Worm (Caenorhabditis elegans) whole organism, L2 larva: ENCODE data around the gene C06E2.9.

ENCODE experiments used
- C34F6.9 ChIP-seq: fragments of 150-350 bp; optimal IDR thresholded peaks from 2 replicates; lab custom pipeline; 2014; ENCODE audit warnings: missing biosample characterization, missing genetic modification characterization
- F13H6.1 ChIP-seq: sonication (generic microtip); optimal IDR thresholded peaks from 2 replicates; lab custom pipeline; 2016; ENCODE audit warnings: missing genetic modification characterization, missing compliant biosample characterization
- R02D3.7 ChIP-seq: fragments of 150-350 bp; optimal IDR thresholded peaks from 2 replicates; lab custom pipeline; 2014; ENCODE audit warnings: missing biosample characterization, missing genetic modification characterization
- Y55F3AM.14 ChIP-seq: fragments of 200-800 bp; sonication (Bioruptor generic); optimal IDR thresholded peaks from 2 replicates; lab custom pipeline; 2018; ENCODE audit warnings: mild to moderate bottlenecking, missing genetic modification characterization, missing compliant biosample characterization
- alr-1 ChIP-seq: fragments of 150-350 bp; optimal IDR thresholded peaks from 2 replicates; lab custom pipeline; 2014; ENCODE audit warnings: missing biosample characterization, missing genetic modification characterization
- aly-2 ChIP-seq: fragments of 150-350 bp; optimal IDR thresholded peaks from 2 replicates; lab custom pipeline; 2014; ENCODE audit warnings: missing biosample characterization, missing genetic modification characterization
- ama-1 ChIP-seq: fragments of 150-350 bp; optimal IDR thresholded peaks from 2 replicates; lab custom pipeline; 2018; ENCODE audit warnings: inconsistent platforms
- blmp-1 ChIP-seq: sonication (generic microtip); optimal IDR thresholded peaks from 2 replicates; lab custom pipeline; 2017; ENCODE audit warnings: missing genetic modification characterization, mild to moderate bottlenecking, missing compliant biosample characterization, antibody characterized with exemption, moderate library complexity; ENCODE audit not compliant: insufficient read depth
- ceh-82 ChIP-seq: fragments of 150-350 bp; optimal IDR thresholded peaks from 2 replicates; lab custom pipeline; 2014; ENCODE audit warnings: missing biosample characterization, missing genetic modification characterization
- crh-2 ChIP-seq: sonication (generic microtip); optimal IDR thresholded peaks from 2 replicates; lab custom pipeline; 2017; ENCODE audit warnings: missing biosample characterization, missing genetic modification characterization
- egl-27 ChIP-seq: sonication (generic microtip); optimal IDR thresholded peaks from 3 replicates; lab custom pipeline; 2017; ENCODE audit warnings: missing biosample characterization, missing genetic modification reagents, missing genetic modification characterization
- elt-1 ChIP-seq: fragments of 150-350 bp; optimal IDR thresholded peaks from 2 replicates; lab custom pipeline; 2014; ENCODE audit warnings: missing biosample characterization, missing genetic modification characterization
- elt-3 ChIP-seq: sonication (generic microtip); optimal IDR thresholded peaks from 2 replicates; lab custom pipeline; 2017; ENCODE audit warnings: missing biosample characterization, missing genetic modification characterization
- fos-1 ChIP-seq: fragments of 150-350 bp; optimal IDR thresholded peaks from 2 replicates; lab custom pipeline; 2014; ENCODE audit warnings: missing biosample characterization, missing genetic modification characterization
- lin-11 ChIP-seq: fragments of 150-350 bp; sonication (generic microtip); optimal IDR thresholded peaks from 2 replicates; lab custom pipeline; 2014; ENCODE audit warnings: missing biosample characterization, missing genetic modification characterization, inconsistent platforms, mixed read lengths
- lin-39 ChIP-seq: fragments of 150-350 bp; optimal IDR thresholded peaks from 2 replicates; lab custom pipeline; 2014; ENCODE audit warnings: missing biosample characterization, missing genetic modification reagents, missing genetic modification characterization
- mab-5 ChIP-seq: fragments of 150-350 bp; optimal IDR thresholded peaks from 2 replicates; lab custom pipeline; 2014; ENCODE audit warnings: missing biosample characterization, missing genetic modification characterization
- mdl-1 ChIP-seq, 2 experiments: fragments of 150-350 bp in 1 of 2; sonication (generic microtip) in 1 of 2; optimal IDR thresholded peaks; 2 replicates each; lab custom pipeline; 2017; ENCODE audit warnings: missing biosample characterization in 2 of 2, missing genetic modification characterization in 2 of 2
- nhr-10 ChIP-seq: sonication (generic microtip); optimal IDR thresholded peaks from 2 replicates; lab custom pipeline; 2017; ENCODE audit warnings: missing biosample characterization, missing genetic modification characterization
- nhr-11 ChIP-seq: fragments of 150-350 bp; optimal IDR thresholded peaks from 2 replicates; lab custom pipeline; 2014; ENCODE audit warnings: missing biosample characterization, missing genetic modification characterization
- nhr-12 ChIP-seq: fragments of 150-350 bp; optimal IDR thresholded peaks from 2 replicates; lab custom pipeline; 2014; ENCODE audit warnings: missing biosample characterization, missing genetic modification characterization
- nhr-25 ChIP-seq: fragments of 150-350 bp; sonication (generic microtip); optimal IDR thresholded peaks from 3 replicates; lab custom pipeline; 2014; ENCODE audit warnings: missing biosample characterization, missing genetic modification characterization
- peb-1 ChIP-seq: fragments of 150-350 bp; optimal IDR thresholded peaks from 2 replicates; lab custom pipeline; 2014; ENCODE audit warnings: missing biosample characterization, missing genetic modification characterization
- sma-9 ChIP-seq, 2 experiments: fragments of 150-350 bp in 1 of 2; sonication (generic microtip) in 1 of 2; optimal IDR thresholded peaks; 2 replicates each; lab custom pipeline; 2014 to 2016; ENCODE audit warnings: missing genetic modification characterization in 2 of 2, mild to moderate bottlenecking in 1 of 2, missing biosample characterization in 1 of 2, missing compliant biosample characterization in 1 of 2, missing genetic modification reagents in 1 of 2, moderate library complexity in 1 of 2
- snpc-4 ChIP-seq: fragments of 150-350 bp; optimal IDR thresholded peaks from 2 replicates; lab custom pipeline; 2014; ENCODE audit warnings: missing biosample characterization, missing genetic modification characterization
- unc-39 ChIP-seq: fragments of 150-350 bp; optimal IDR thresholded peaks from 2 replicates; lab custom pipeline; 2014; ENCODE audit warnings: missing biosample characterization, missing genetic modification characterization
- unc-55 ChIP-seq: fragments of 150-350 bp; sonication (generic microtip); optimal IDR thresholded peaks from 3 replicates; lab custom pipeline; 2014; ENCODE audit warnings: missing biosample characterization, missing genetic modification reagents, missing genetic modification characterization
- unc-62 ChIP-seq: fragments of 150-350 bp; optimal IDR thresholded peaks from 2 replicates; lab custom pipeline; 2014; ENCODE audit warnings: missing biosample characterization, missing genetic modification reagents, missing genetic modification characterization
- ztf-1 ChIP-seq: fragments of 200-800 bp; sonication (Bioruptor generic); conservative IDR thresholded peaks from 2 replicates; pipeline ENCODE4 v1.3.6; 2022; ENCODE audit warnings: missing genetic modification characterization, missing compliant biosample characterization
- ztf-11 ChIP-seq: sonication (generic microtip); optimal IDR thresholded peaks from 2 replicates; lab custom pipeline; 2017; ENCODE audit warnings: missing biosample characterization, missing genetic modification characterization
- ztf-4 ChIP-seq: fragments of 150-350 bp; optimal IDR thresholded peaks from 2 replicates; lab custom pipeline; 2014; ENCODE audit warnings: missing biosample characterization, missing genetic modification characterization

C06E2.9 gene

DNA sequence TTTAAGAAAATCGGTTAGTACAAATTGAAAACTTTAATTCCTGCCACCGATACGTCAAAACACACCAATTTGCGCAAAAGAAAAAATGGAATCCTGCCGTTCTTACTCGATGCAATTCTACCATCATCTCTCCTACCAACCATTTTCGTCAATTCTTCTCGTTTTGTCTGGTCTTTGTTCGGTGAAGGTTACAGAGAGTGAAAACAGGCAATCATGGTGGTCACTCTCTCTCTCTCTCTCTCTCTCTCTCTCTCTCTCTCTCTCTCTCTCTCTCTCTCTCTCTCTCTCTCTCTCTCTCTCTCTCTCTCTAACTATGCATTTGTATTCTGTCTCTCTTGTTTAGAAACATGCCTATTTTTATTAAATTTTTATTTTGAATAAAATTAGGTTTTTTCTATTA lies 21.1 kb downstream of the C06E2.9 start:
- no peak for TF ChIP-seq ceh-82 (tag; lab: Kevin White, UChicago)
- TF ChIP-seq ztf-11 (tag; lab: Kevin White, UChicago) = no peak
- TF ChIP-seq sma-9 (GFP tag; optimal IDR thresholded peaks at IDR 0.05; lab: Kevin White, UChicago) = no peak
- no peak for TF ChIP-seq sma-9 (tag; optimal IDR thresholded peaks at IDR 0.05; lab: Kevin White, UChicago)
- no peak for TF ChIP-seq alr-1
- no peak for TF ChIP-seq Y55F3AM.14 (GFP tag; lab: Kevin White, UChicago)
- TF ChIP-seq aly-2 (tag; lab: Kevin White, UChicago) = no peak
- no peak for TF ChIP-seq ztf-4 (tag; lab: Kevin White, UChicago)
- TF ChIP-seq mdl-1 (tag; optimal IDR thresholded peaks at IDR 0.05; lab: Kevin White, UChicago) = no peak
- TF ChIP-seq nhr-25 (tag; lab: Kevin White, UChicago) = peak; percentile 59
- peak; percentile 87 for TF ChIP-seq blmp-1 (tag; lab: Kevin White, UChicago)
- no peak for TF ChIP-seq R02D3.7 (tag; lab: Kevin White, UChicago)
- no peak for TF ChIP-seq elt-3
- no peak for TF ChIP-seq peb-1 (tag; lab: Kevin White, UChicago)
- TF ChIP-seq nhr-10 (tag; lab: Kevin White, UChicago) = no peak
- no peak for TF ChIP-seq mab-5 (tag; lab: Kevin White, UChicago)
- no peak for TF ChIP-seq lin-39 (tag; lab: Kevin White, UChicago)

DNA sequence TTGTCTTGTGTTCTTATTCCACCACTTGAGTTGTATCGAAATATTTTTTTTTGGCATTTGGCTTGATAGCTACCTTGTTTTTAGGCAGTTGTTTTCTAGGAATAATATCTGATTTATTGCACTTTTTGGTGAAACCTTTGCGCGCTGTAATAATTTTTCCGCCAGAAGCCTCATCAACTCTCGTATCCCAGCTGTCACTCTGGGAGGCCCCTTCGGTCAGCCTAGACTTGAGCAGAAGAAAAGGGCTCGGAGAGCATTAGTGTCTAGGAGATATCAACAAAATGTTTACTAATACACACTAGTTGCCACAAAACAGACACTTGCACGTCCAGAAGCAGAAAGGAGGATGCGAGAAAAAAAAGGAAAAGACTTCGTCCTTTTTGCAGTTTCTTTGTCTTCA lies 27.8 kb downstream of the C06E2.9 start:
- peak; percentile 26 for TF ChIP-seq unc-55 (GFP tag; lab: Kevin White, UChicago)
- TF ChIP-seq ztf-11 (tag; lab: Kevin White, UChicago) = no peak
- TF ChIP-seq, all 48 proteins: peak for 1

DNA sequence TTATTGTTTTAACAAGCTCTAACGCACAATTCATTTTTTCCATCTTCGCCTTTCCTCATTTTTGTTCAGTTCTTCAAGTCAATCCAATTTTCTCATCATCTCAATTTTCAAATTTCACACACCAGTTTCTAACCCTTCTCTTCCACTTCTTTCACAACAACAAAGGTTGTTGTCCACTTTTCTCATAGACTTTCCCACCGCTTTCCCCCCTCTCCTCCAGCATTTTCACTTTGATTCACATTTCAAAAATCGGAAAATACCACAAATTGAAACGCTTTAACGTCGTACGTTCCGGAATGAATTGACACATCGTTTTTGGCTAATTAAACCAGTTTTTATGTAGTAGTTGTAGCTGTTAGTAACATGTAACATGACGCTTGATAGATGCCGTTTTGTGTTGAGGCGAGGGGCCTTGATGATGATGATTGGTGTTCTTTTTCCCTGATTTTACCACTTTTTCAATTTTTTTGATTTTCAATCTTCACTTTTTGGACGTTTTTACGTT lies 29.2 kb downstream of the C06E2.9 start:
- TF ChIP-seq egl-27 (tag; lab: Kevin White, UChicago) = no peak
- no peak for TF ChIP-seq ztf-4 (tag; lab: Kevin White, UChicago)
- no peak for TF ChIP-seq ztf-1 (GFP tag; lab: Robert Waterston, UW)
- TF ChIP-seq nhr-12 (tag; lab: Kevin White, UChicago) = no peak
- no peak for TF ChIP-seq ama-1
- no peak for TF ChIP-seq alr-1
- TF ChIP-seq F13H6.1 (tag; lab: Kevin White, UChicago) = no peak
- TF ChIP-seq snpc-4 (tag; lab: Kevin White, UChicago) = no peak
- TF ChIP-seq elt-1 (tag; lab: Kevin White, UChicago) = no peak
- TF ChIP-seq lin-11 (tag; lab: Kevin White, UChicago) = no peak
- no peak for TF ChIP-seq ceh-82 (tag; lab: Kevin White, UChicago)

DNA sequence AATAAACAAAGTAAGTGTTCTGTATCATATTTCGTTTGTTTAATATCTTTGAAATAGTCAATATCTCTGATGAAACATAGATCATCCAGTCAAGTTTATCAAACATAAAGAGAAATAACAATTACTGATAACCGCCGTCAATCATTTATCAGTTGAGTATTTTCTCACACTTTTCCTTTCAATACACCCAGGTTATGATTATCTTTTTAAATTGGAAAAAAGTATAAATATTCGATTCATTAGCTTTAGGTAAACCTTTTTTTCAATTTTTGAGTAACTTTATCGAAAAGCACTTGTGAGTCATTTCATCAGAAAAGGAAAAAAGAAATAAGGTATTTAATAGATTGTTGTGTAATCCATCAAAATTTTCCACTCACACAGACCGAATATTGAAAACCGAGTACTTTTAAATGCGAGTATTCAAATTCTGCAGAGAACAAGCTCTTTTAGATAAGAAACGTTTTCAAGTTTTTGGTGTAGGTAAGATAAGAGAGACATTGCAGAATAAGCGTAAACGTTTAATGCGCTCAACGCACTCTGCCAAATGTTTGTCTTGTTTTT lies 30.4 kb downstream of the C06E2.9 start:
- TF ChIP-seq fos-1 (peak; percentile 13), egl-27 (tag; lab: Kevin White, UChicago) (no peak), blmp-1 (tag; lab: Kevin White, UChicago) (peak; percentile 29)

DNA sequence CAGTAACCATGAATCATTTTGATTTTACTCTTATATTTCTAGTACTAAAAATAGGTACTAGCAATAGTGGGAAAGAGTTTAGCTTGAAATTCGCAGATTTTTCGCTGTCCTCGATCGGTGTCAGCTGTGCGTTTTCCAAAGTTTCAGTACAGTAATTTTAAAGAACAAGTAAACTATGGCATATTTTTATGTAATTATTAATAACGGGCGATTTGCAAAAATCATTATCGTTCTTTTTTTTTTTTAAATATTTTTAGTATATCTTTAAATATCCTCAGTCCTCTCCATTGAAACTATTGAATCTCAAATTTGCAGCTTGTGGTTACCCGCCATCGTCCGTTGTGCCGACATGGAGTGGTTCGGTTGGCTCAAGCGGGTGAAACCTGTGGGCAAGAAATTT lies 31.8 kb downstream of the C06E2.9 start, which contains the start of gene C13E3.1:
Gene C13E3.1 (plus strand): TSS at position 301 of the 400 bp plus-strand sequence.
- no peak for TF ChIP-seq Y55F3AM.14 (GFP tag; lab: Kevin White, UChicago)
- TF ChIP-seq lin-39 (tag; lab: Kevin White, UChicago) = no peak
- TF ChIP-seq crh-2 (tag; lab: Kevin White, UChicago) = no peak
- no peak for TF ChIP-seq nhr-11 (tag; lab: Kevin White, UChicago)
- no peak for TF ChIP-seq mab-5 (tag; lab: Kevin White, UChicago)
- no peak for TF ChIP-seq ztf-1 (GFP tag; lab: Robert Waterston, UW)
- no peak for TF ChIP-seq ama-1
- TF ChIP-seq ztf-4 (tag; lab: Kevin White, UChicago) = no peak

DNA sequence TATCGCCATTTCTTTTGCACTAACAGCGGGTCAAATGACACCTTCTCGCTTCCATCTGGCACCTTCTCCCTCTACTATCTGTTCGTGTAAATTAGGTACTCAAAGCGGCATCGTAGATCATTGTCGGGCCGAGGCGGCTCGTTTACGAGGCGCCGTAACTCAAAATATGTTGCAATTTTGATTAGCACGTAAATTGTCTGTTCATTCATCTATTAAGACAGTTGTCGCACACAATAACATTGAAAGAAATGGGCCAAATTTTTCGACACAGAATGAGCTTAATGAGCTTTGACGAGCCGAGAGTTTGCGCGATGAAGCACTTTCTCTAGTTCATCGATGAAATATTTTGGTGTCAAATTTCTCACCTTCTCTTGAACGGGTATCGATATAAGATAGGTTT lies 41.9 kb downstream of the C06E2.9 start:
- no peak for TF ChIP-seq C34F6.9
- TF ChIP-seq crh-2 (tag; lab: Kevin White, UChicago) = no peak
- TF ChIP-seq nhr-10 (tag; lab: Kevin White, UChicago) = no peak
- no peak for TF ChIP-seq peb-1 (tag; lab: Kevin White, UChicago)
- no peak for TF ChIP-seq egl-27 (tag; lab: Kevin White, UChicago)
- TF ChIP-seq unc-62 (GFP tag; lab: Kevin White, UChicago) = no peak
- no peak for TF ChIP-seq sma-9 (GFP tag; optimal IDR thresholded peaks at IDR 0.05; lab: Kevin White, UChicago)
- no peak for TF ChIP-seq sma-9 (tag; optimal IDR thresholded peaks at IDR 0.05; lab: Kevin White, UChicago)
- no peak for TF ChIP-seq nhr-25 (tag; lab: Kevin White, UChicago)
- no peak for TF ChIP-seq Y55F3AM.14 (GFP tag; lab: Kevin White, UChicago)
- TF ChIP-seq ztf-11 (tag; lab: Kevin White, UChicago) = no peak
- TF ChIP-seq unc-39 (tag; lab: Kevin White, UChicago) = no peak
- TF ChIP-seq aly-2 (tag; lab: Kevin White, UChicago) = no peak
- no peak for TF ChIP-seq lin-11 (tag; lab: Kevin White, UChicago)
